Fruit fly (Drosophila melanogaster) whole organism, pupa: ENCODE results near the gene Sdr.
A peak's percentile ranks its signal among the peaks of the same experiment; 100 is the strongest.

ENCODE experiments used
- CG10348 ChIP-seq: fragments of 200-800 bp; sonication (Bioruptor generic); IDR thresholded peaks from 2 replicates; pipeline ENCODE4 v1.3.6; 2022; ENCODE audit warnings: missing biosample characterization, missing genetic modification characterization
- CG12605 ChIP-seq: fragments of 200-800 bp; sonication (Bioruptor generic); IDR thresholded peaks from 2 replicates; pipeline ENCODE4 v1.3.6; 2022; ENCODE audit warnings: missing biosample characterization, missing genetic modification characterization
- CG13204 ChIP-seq: fragments of 200-800 bp; sonication (Bioruptor generic); optimal IDR thresholded peaks from 2 replicates; lab custom pipeline; 2018; ENCODE audit warnings: missing biosample characterization, mild to moderate bottlenecking, missing genetic modification characterization, moderate library complexity
- CG14655 ChIP-seq: fragments of 200-800 bp; sonication (Bioruptor generic); optimal IDR thresholded peaks from 3 replicates; lab custom pipeline; 2017; ENCODE audit warnings: mild to moderate bottlenecking, missing biosample characterization, missing genetic modification reagents, missing genetic modification characterization
- CG15710 ChIP-seq: fragments of 200-800 bp; sonication (Bioruptor generic); optimal IDR thresholded peaks from 2 replicates; lab custom pipeline; 2018; ENCODE audit warnings: missing biosample characterization, mild to moderate bottlenecking, missing genetic modification characterization, moderate library complexity
- CG17806 ChIP-seq: fragments of 200-800 bp; sonication (Bioruptor generic); optimal IDR thresholded peaks from 2 replicates; lab custom pipeline; 2018; ENCODE audit warnings: missing biosample characterization, mild to moderate bottlenecking, missing genetic modification characterization, moderate library complexity
- CG32121 ChIP-seq: fragments of 200-800 bp; sonication (Bioruptor generic); IDR thresholded peaks from 2 replicates; pipeline ENCODE4 v1.3.6; 2022; ENCODE audit warnings: missing biosample characterization, missing genetic modification characterization
- CG34367 ChIP-seq: fragments of 200-800 bp; sonication (Bioruptor generic); optimal IDR thresholded peaks from 2 replicates; lab custom pipeline; 2018; ENCODE audit warnings: missing biosample characterization, mild to moderate bottlenecking, missing genetic modification characterization
- CG4496 ChIP-seq: fragments of 200-800 bp; sonication (Bioruptor generic); IDR thresholded peaks from 3 replicates; pipeline ENCODE4 v1.3.6; 2022; ENCODE audit warnings: missing biosample characterization, missing genetic modification characterization
- CG8159 ChIP-seq: fragments of 200-800 bp; sonication (Bioruptor generic); optimal IDR thresholded peaks from 3 replicates; lab custom pipeline; 2018; ENCODE audit warnings: missing biosample characterization, mild to moderate bottlenecking, missing genetic modification characterization, moderate library complexity
- CG8301 ChIP-seq: fragments of 200-800 bp; sonication (Bioruptor generic); optimal IDR thresholded peaks from 2 replicates; lab custom pipeline; 2018; ENCODE audit warnings: missing biosample characterization, mild to moderate bottlenecking, missing genetic modification characterization
- CG9948 ChIP-seq: fragments of 200-800 bp; sonication (Bioruptor generic); optimal IDR thresholded peaks from 2 replicates; lab custom pipeline; 2018; ENCODE audit warnings: missing biosample characterization, mild to moderate bottlenecking, missing genetic modification characterization, moderate library complexity
- D1 ChIP-seq: fragments of 200-800 bp; sonication (Bioruptor generic); optimal IDR thresholded peaks from 2 replicates; lab custom pipeline; 2018; ENCODE audit warnings: missing biosample characterization, mild to moderate bottlenecking, missing genetic modification characterization, moderate library complexity
- EcR ChIP-seq: fragments of 200-800 bp; sonication (Bioruptor generic); optimal IDR thresholded peaks from 3 replicates; lab custom pipeline; 2019; ENCODE audit warnings: missing biosample characterization, missing genetic modification characterization, mild to moderate bottlenecking, moderate library complexity, missing genetic modification reagents
- Ets98B ChIP-seq: fragments of 200-800 bp; sonication (Bioruptor generic); IDR thresholded peaks from 2 replicates; pipeline ENCODE4 v1.3.6; 2022; ENCODE audit warnings: missing biosample characterization, missing genetic modification characterization
- Pif1A ChIP-seq: fragments of 200-800 bp; sonication (Bioruptor generic); optimal IDR thresholded peaks from 3 replicates; lab custom pipeline; 2016; ENCODE audit warnings: missing biosample characterization, missing genetic modification characterization
- Pif1B ChIP-seq: fragments of 200-800 bp; sonication (Bioruptor generic); optimal IDR thresholded peaks from 3 replicates; lab custom pipeline; 2016; ENCODE audit warnings: missing biosample characterization, missing genetic modification characterization
- Snoo ChIP-seq: fragments of 200-800 bp; sonication (Bioruptor generic); optimal IDR thresholded peaks from 3 replicates; lab custom pipeline; 2017; ENCODE audit warnings: missing biosample characterization, mild to moderate bottlenecking, missing genetic modification characterization, inconsistent platforms
- fd96Ca ChIP-seq: fragments of 200-800 bp; sonication (Bioruptor generic); IDR thresholded peaks from 3 replicates; pipeline ENCODE4 v1.3.6; 2022; ENCODE audit warnings: missing biosample characterization, missing genetic modification characterization
- gl ChIP-seq: fragments of 200-800 bp; sonication (Bioruptor generic); optimal IDR thresholded peaks from 2 replicates; lab custom pipeline; 2018; ENCODE audit warnings: missing biosample characterization, mild to moderate bottlenecking, missing genetic modification characterization
- rn ChIP-seq: fragments of 200-800 bp; sonication (Bioruptor generic); IDR thresholded peaks from 2 replicates; pipeline ENCODE4 v1.3.6; 2022; ENCODE audit warnings: missing biosample characterization, missing genetic modification characterization

The Sdr gene

DNA sequence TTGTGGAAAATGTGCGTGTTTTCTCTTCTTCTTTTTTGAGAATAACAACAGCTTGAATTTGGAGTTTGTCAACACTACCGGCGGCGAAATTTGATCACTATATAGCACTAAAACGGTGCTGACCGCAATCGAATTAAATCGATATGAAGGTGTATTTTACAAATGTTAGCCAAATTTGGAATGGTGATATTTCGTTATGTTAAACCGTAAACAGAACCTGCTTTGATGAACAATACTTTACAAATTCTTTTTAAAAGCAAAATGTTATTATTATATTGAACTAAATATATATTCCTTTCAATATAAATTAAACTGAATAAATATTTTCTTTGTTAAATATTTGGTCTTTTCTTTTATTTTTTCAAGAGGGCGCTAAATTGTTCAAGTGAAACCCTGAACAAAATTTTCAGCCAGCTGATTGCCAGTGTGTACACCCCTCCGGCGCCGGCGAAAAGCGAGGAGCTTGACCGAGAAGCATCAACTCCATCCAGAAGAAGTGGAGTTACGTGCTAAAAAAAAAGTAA lies 32.4 kb upstream of the Sdr start, which contains the start of the genes Rrp6, CG33331 and CG33332:
Gene Rrp6, minus strand, starts transcription at position 236 of the 524 bp plus-strand sequence.
Gene CG33331, plus strand, starts transcription at position 446 of the 524 bp plus-strand sequence.
Gene CG33332, plus strand, starts transcription at position 446 of the 524 bp plus-strand sequence.
- TF ChIP-seq EcR (GFP tag; lab: Kevin White, UChicago): no peak
- no peak for TF ChIP-seq Pif1A (GFP tag; lab: Kevin White, UChicago)
- TF ChIP-seq CG8301: no peak
- TF ChIP-seq D1 (tag; lab: Kevin White, UChicago): no peak
- no peak for TF ChIP-seq CG12605 (GFP tag; lab: Robert Waterston, UW)
- peak; percentile 69 for TF ChIP-seq CG15710 (tag; lab: Kevin White, UChicago)
- TF ChIP-seq Pif1B (GFP tag; lab: Kevin White, UChicago): no peak
- peak; percentile 57 for TF ChIP-seq Ets98B (GFP tag; lab: Robert Waterston, UW)
- 0 out of 2 replicates have a peak, but pooled peaks have one; percentile 10 for TF ChIP-seq rn (GFP tag; lab: Robert Waterston, UW)
- TF ChIP-seq CG9948: peak; percentile 54
- no peak for TF ChIP-seq gl (tag; lab: Kevin White, UChicago)
- peak; percentile 61; the same call in 2 of the 3 replicates for TF ChIP-seq CG4496 (GFP tag; lab: Robert Waterston, UW)
- TF ChIP-seq CG32121: peak; percentile 78
- TF ChIP-seq CG8159 (tag; lab: Kevin White, UChicago): peak; percentile 27
- TF ChIP-seq CG14655 (GFP tag; lab: Kevin White, UChicago): no peak
- TF ChIP-seq CG17806 (tag; lab: Kevin White, UChicago): peak; percentile 49
- no peak for TF ChIP-seq CG10348
- no peak for TF ChIP-seq CG13204 (GFP tag; lab: Kevin White, UChicago)
- TF ChIP-seq fd96Ca (GFP tag; lab: Robert Waterston, UW): no peak
- TF ChIP-seq CG34367: peak; percentile 62
- TF ChIP-seq Snoo (tag; lab: Kevin White, UChicago): peak; percentile 46

DNA sequence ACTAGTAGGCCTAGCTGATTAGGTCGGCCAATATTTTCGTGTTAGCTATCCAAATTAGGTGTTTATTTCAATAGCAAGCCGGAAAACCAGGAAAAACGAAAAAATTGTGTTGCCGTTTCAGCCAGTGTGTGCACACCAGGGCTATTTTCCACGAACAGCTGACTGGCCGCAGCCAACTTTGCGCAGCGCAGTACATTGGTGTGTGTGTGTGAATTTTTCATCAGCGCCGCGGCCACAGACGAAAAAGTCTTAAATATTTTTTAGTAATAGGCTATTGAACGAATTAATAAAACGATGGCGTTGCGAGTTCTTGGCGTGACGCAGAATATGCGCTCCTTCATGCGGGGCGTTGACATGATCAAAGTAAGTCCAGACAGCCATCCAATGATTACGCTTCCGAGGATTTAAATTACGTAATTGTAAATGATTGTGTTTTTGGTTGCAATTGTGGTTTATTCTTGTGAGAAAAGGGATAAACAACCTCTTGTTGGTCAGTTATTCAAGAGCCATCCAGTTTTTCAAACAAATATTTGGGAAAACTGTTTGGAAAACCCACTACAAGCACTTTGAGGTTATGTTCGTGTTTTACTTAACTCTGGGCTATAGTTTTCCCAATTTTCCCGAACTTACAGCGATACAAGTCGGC lies 28.2 kb upstream of the Sdr start, which contains the start of the genes CycC and UQCR-C1:
Gene CycC, minus strand, starts transcription at position 142 of the 646 bp plus-strand sequence.
Gene UQCR-C1, plus strand, starts transcription at position 168 of the 646 bp plus-strand sequence.
- TF ChIP-seq CG12605 (GFP tag; lab: Robert Waterston, UW) (no peak), CG17806 (tag; lab: Kevin White, UChicago) (no peak), D1 (tag; lab: Kevin White, UChicago) (no peak), CG13204 (GFP tag; lab: Kevin White, UChicago) (no peak), CG14655 (GFP tag; lab: Kevin White, UChicago) (no peak), Ets98B (GFP tag; lab: Robert Waterston, UW) (no peak)
- TF ChIP-seq, all 21 proteins: peak for 0

DNA sequence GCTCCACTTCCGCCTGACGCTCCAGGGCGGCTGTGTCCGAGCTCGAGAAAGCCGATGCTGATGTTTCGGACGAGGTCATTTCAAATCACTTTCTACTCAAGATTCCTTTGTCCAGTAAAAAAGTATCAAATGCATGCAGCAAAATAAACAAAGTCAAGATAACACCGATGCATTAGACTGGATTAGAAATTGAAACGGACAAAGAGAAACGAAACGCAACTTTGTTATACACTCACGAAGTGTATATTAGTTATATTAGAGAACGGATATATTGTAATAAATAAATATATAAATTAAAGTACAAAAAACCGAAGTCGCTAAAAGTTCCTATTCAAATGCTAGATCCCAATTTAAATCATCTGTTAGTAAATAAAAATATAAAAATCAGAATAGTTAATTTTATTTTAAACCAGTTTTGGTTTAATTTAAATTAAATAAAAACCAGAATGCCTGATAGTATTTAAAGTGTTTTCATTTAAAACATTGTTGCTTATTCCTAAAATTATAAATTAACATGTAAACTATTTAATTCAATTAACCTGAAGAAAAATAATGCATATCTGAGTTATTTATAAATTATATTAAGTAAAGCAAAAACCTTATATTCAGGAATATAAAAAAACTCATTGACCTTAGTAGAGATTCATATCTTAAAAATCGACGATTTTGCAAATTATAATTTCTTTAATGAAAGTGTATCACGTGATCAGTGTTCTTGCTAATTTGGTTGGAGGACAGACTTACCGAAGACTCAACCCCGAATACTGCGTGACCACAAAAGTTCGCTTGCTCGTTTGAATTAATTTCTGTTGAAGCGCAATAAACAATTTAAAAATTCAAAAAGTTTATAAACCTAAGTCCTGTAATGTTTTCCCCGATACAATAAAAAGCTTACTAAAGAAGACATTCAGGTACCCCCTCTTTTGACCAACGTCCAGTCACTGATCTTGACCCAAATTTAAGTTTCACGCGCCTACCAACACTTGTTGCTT lies 24.3 kb upstream of the Sdr start, which contains the start of gene Dph2:
Gene Dph2, minus strand, starts transcription at position 164 of the 992 bp plus-strand sequence.
- TF ChIP-seq CG34367 (no peak), CG4496 (GFP tag; lab: Robert Waterston, UW) (peak; percentile 76), CG8301 (peak; percentile 49), gl (tag; lab: Kevin White, UChicago) (no peak), Ets98B (GFP tag; lab: Robert Waterston, UW) (peak; percentile 54), CG13204 (GFP tag; lab: Kevin White, UChicago) (no peak), CG10348 (no peak), CG15710 (tag; lab: Kevin White, UChicago) (peak; percentile 44), D1 (tag; lab: Kevin White, UChicago) (no peak), Snoo (tag; lab: Kevin White, UChicago) (no peak), rn (GFP tag; lab: Robert Waterston, UW) (peak; percentile 59), CG32121 (peak; percentile 75), CG17806 (tag; lab: Kevin White, UChicago) (peak; percentile 36), EcR (GFP tag; lab: Kevin White, UChicago) (no peak), CG8159 (tag; lab: Kevin White, UChicago) (peak; percentile 48), CG12605 (GFP tag; lab: Robert Waterston, UW) (peak; percentile 72), CG9948 (peak; percentile 40), Pif1B (GFP tag; lab: Kevin White, UChicago) (no peak), CG14655 (GFP tag; lab: Kevin White, UChicago) (no peak), Pif1A (GFP tag; lab: Kevin White, UChicago) (no peak)

DNA sequence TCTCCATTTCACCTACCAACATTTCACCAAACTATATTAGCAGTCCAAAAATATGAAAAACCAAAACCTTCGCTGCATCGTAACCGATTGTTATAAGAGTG lies 23.8 kb upstream of the Sdr start, which contains the start of gene CG14860:
Gene CG14860, plus strand, starts transcription at position 2 of the 101 bp plus-strand sequence.
- TF ChIP-seq Pif1B (GFP tag; lab: Kevin White, UChicago): no peak
- TF ChIP-seq CG4496 (GFP tag; lab: Robert Waterston, UW): no peak
- no peak for TF ChIP-seq EcR (GFP tag; lab: Kevin White, UChicago)
- no peak for TF ChIP-seq fd96Ca (GFP tag; lab: Robert Waterston, UW)
- no peak for TF ChIP-seq CG13204 (GFP tag; lab: Kevin White, UChicago)
- TF ChIP-seq CG17806 (tag; lab: Kevin White, UChicago): no peak
- no peak for TF ChIP-seq CG12605 (GFP tag; lab: Robert Waterston, UW)
- TF ChIP-seq, all 21 proteins: peak for 0

DNA sequence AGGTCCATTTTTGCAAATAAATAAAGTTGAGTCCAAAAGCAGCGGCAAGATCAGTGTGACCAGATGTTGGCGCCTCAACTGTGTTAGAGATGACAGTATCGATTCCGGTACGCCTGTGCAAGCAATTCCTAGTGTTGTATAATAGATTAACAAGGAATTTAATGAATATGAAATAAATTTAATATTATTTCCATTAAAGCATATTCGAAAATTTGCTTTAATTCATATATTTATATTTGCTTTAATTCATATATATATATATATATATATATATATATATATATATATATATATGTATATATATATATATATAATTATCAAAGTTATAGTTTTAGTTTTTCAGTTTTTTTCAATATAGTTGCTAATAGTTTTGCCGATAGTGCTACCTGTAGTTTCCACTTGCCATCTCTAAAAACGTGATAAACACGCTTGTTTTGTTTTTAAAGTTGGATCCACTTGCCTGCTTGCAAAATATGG lies 20.1 kb upstream of the Sdr start, which contains the start of the genes Nup93-2 and CG3817:
Gene Nup93-2, minus strand, starts transcription at position 93 of the 477 bp plus-strand sequence.
Gene CG3817, plus strand, starts transcription at position 460 of the 477 bp plus-strand sequence.
- TF ChIP-seq Pif1B (GFP tag; lab: Kevin White, UChicago) (no peak), CG9948 (peak; percentile 74), CG12605 (GFP tag; lab: Robert Waterston, UW) (no peak), Pif1A (GFP tag; lab: Kevin White, UChicago) (no peak), CG14655 (GFP tag; lab: Kevin White, UChicago) (no peak), CG10348 (no peak), EcR (GFP tag; lab: Kevin White, UChicago) (no peak), rn (GFP tag; lab: Robert Waterston, UW) (0 out of 2 replicates have a peak, but pooled peaks have one; percentile 15), CG8301 (no peak), CG17806 (tag; lab: Kevin White, UChicago) (peak; percentile 32), CG34367 (peak; percentile 8), Snoo (tag; lab: Kevin White, UChicago) (peak; percentile 71), CG4496 (GFP tag; lab: Robert Waterston, UW) (0 out of 3 replicates have a peak, but pooled peaks have one; percentile 47), fd96Ca (GFP tag; lab: Robert Waterston, UW) (peak; percentile 50; the same call in 1 of the 3 replicates), Ets98B (GFP tag; lab: Robert Waterston, UW) (no peak; the same call in 1 of the 2 replicates), CG15710 (tag; lab: Kevin White, UChicago) (peak; percentile 20), CG32121 (0 out of 2 replicates have a peak, but pooled peaks have one; percentile 22), CG13204 (GFP tag; lab: Kevin White, UChicago) (no peak), CG8159 (tag; lab: Kevin White, UChicago) (peak; percentile 38)
